Fruit fly (Drosophila melanogaster) whole organism, embryonic: ENCODE data around the gene CG31068.
A peak's percentile ranks its signal among the peaks of the same experiment; 100 is the strongest.

Source experiments
- Abd-B ChIP-seq: fragments of 200-800 bp; sonication (Bioruptor generic); optimal IDR thresholded peaks from 2 replicates; lab custom pipeline; 2018; ENCODE audit warnings: missing biosample characterization, mild to moderate bottlenecking, missing genetic modification characterization, moderate library complexity
- Asciz ChIP-seq: fragments of 200-800 bp; sonication (Bioruptor generic); optimal IDR thresholded peaks from 2 replicates; lab custom pipeline; 2017; ENCODE audit warnings: missing biosample characterization, mild to moderate bottlenecking, missing genetic modification characterization, missing genetic modification reagents
- CG1024 ChIP-seq: fragments of 200-800 bp; sonication (Bioruptor generic); IDR thresholded peaks from 2 replicates; pipeline ENCODE4 v1.3.6; 2022; ENCODE audit warnings: missing biosample characterization, missing genetic modification characterization
- CG10321 ChIP-seq: fragments of 200-800 bp; sonication (Bioruptor generic); IDR thresholded peaks from 2 replicates; pipeline ENCODE4 v1.3.6; 2022; ENCODE audit warnings: missing biosample characterization, missing genetic modification characterization
- CG12236 ChIP-seq: fragments of 200-800 bp; sonication (Bioruptor generic); optimal IDR thresholded peaks from 2 replicates; lab custom pipeline; 2016; ENCODE audit warnings: missing biosample characterization, missing genetic modification characterization
- CG12744 ChIP-seq: fragments of 200-800 bp; sonication (Bioruptor generic); optimal IDR thresholded peaks from 2 replicates; lab custom pipeline; 2016; ENCODE audit warnings: missing biosample characterization, missing genetic modification characterization
- CG14014 ChIP-seq: fragments of 200-800 bp; sonication (Bioruptor generic); IDR thresholded peaks from 2 replicates; pipeline ENCODE4 v1.3.6; 2022; ENCODE audit warnings: missing biosample characterization, missing genetic modification characterization
- CG14050 ChIP-seq: fragments of 200-800 bp; sonication (Bioruptor generic); IDR thresholded peaks from 3 replicates; pipeline ENCODE4 v1.3.6; 2022; ENCODE audit warnings: missing biosample characterization, missing genetic modification characterization
- CG14710 ChIP-seq: fragments of 200-800 bp; sonication (Bioruptor generic); optimal IDR thresholded peaks from 3 replicates; lab custom pipeline; 2019; ENCODE audit warnings: missing biosample characterization, mild to moderate bottlenecking, missing genetic modification characterization, moderate library complexity
- CG1647 ChIP-seq: fragments of 200-800 bp; sonication (Bioruptor generic); optimal IDR thresholded peaks from 3 replicates; lab custom pipeline; 2016; ENCODE audit warnings: missing biosample characterization, missing genetic modification characterization
- CG16779 ChIP-seq: fragments of 200-800 bp; sonication (Bioruptor generic); IDR thresholded peaks from 2 replicates; pipeline ENCODE4 v1.3.6; 2022; ENCODE audit warnings: missing biosample characterization, missing genetic modification characterization
- CG18011 ChIP-seq: fragments of 200-800 bp; sonication (Bioruptor generic); optimal IDR thresholded peaks from 2 replicates; lab custom pipeline; 2017; ENCODE audit warnings: missing biosample characterization, missing genetic modification characterization, mild to moderate bottlenecking, moderate library complexity, missing genotype
- CG18262 ChIP-seq: fragments of 200-800 bp; optimal IDR thresholded peaks from 3 replicates; lab custom pipeline; 2019; ENCODE audit warnings: missing biosample characterization, mild to moderate bottlenecking, missing genetic modification characterization, moderate library complexity
- CG18599 ChIP-seq: fragments of 200-800 bp; sonication (Bioruptor generic); optimal IDR thresholded peaks from 3 replicates; lab custom pipeline; 2017; ENCODE audit warnings: missing biosample characterization, missing genetic modification characterization, mild to moderate bottlenecking, moderate library complexity, missing genetic modification reagents
- CG32532 ChIP-seq: fragments of 200-800 bp; sonication (Bioruptor generic); IDR thresholded peaks from 2 replicates; pipeline ENCODE4 v1.3.6; 2022; ENCODE audit warnings: missing biosample characterization, missing genetic modification characterization
- CG32772 ChIP-seq: fragments of 200-800 bp; sonication (Bioruptor generic); IDR thresholded peaks from 2 replicates; pipeline ENCODE4 v1.3.6; 2022; ENCODE audit warnings: missing biosample characterization, missing genetic modification characterization
- CG3407 ChIP-seq: fragments of 200-800 bp; sonication (Bioruptor generic); optimal IDR thresholded peaks from 2 replicates; lab custom pipeline; 2018; ENCODE audit warnings: missing biosample characterization, mild to moderate bottlenecking, missing genetic modification characterization
- CG4360 ChIP-seq: fragments of 200-800 bp; sonication (Bioruptor generic); IDR thresholded peaks from 2 replicates; pipeline ENCODE4 v1.3.6; 2022; ENCODE audit warnings: missing biosample characterization, missing genetic modification characterization
- CG6254 ChIP-seq: fragments of 200-800 bp; sonication (Bioruptor generic); optimal IDR thresholded peaks from 3 replicates; lab custom pipeline; 2017; ENCODE audit warnings: mild to moderate bottlenecking, missing biosample characterization, missing genetic modification reagents, missing genetic modification characterization
- CG7963 ChIP-seq: fragments of 200-800 bp; sonication (Bioruptor generic); IDR thresholded peaks from 3 replicates; pipeline ENCODE4 v1.3.6; 2022; ENCODE audit warnings: missing biosample characterization, missing genetic modification characterization; ENCODE audit not compliant: partially characterized antibody
- Chrac-16 ChIP-seq: fragments of 200-800 bp; sonication (Bioruptor generic); optimal IDR thresholded peaks from 3 replicates; lab custom pipeline; 2016; ENCODE audit warnings: missing biosample characterization, missing genetic modification characterization
- CoRest ChIP-seq: fragments of 200-800 bp; sonication (Bioruptor generic); optimal IDR thresholded peaks from 3 replicates; lab custom pipeline; 2018; ENCODE audit warnings: missing biosample characterization, mild to moderate bottlenecking, missing genetic modification characterization, moderate library complexity
- Dref ChIP-seq: fragments of 200-800 bp; sonication (Bioruptor generic); IDR thresholded peaks from 2 replicates; pipeline ENCODE4 v1.3.6; 2022; ENCODE audit warnings: missing biosample characterization, missing genetic modification characterization
- MBD-R2 ChIP-seq: fragments of 200-800 bp; sonication (Bioruptor generic); IDR thresholded peaks from 2 replicates; pipeline ENCODE4 v1.3.6; 2022; ENCODE audit warnings: missing biosample characterization, missing genetic modification characterization
- NC2α ChIP-seq: fragments of 200-800 bp; sonication (Bioruptor generic); optimal IDR thresholded peaks from 2 replicates; lab custom pipeline; 2016; ENCODE audit warnings: missing biosample characterization, missing genetic modification characterization
- Oli ChIP-seq: fragments of 200-800 bp; sonication (Bioruptor generic); optimal IDR thresholded peaks from 2 replicates; lab custom pipeline; 2018; ENCODE audit warnings: missing biosample characterization, mild to moderate bottlenecking, missing genetic modification characterization, moderate library complexity
- Scr ChIP-seq: fragments of 200-800 bp; sonication (Bioruptor generic); IDR thresholded peaks from 2 replicates; pipeline ENCODE4 v1.3.6; 2022; ENCODE audit warnings: missing biosample characterization, missing genetic modification characterization; ENCODE audit not compliant: partially characterized antibody
- Sox100B ChIP-seq: fragments of 200-800 bp; sonication (Bioruptor generic); optimal IDR thresholded peaks from 3 replicates; lab custom pipeline; 2018; ENCODE audit warnings: missing biosample characterization, mild to moderate bottlenecking, missing genetic modification characterization
- Usf ChIP-seq: fragments of 200-800 bp; sonication (Bioruptor generic); optimal IDR thresholded peaks from 2 replicates; lab custom pipeline; 2017; ENCODE audit warnings: missing genotype, missing biosample characterization, missing genetic modification characterization
- aop ChIP-seq: fragments of 200-800 bp; sonication (Bioruptor generic); IDR thresholded peaks from 2 replicates; pipeline ENCODE4 v1.3.6; 2022; ENCODE audit warnings: missing biosample characterization, missing genetic modification characterization
- ara ChIP-seq: fragments of 200-800 bp; sonication (Bioruptor generic); IDR thresholded peaks from 2 replicates; pipeline ENCODE4 v1.3.6; 2022; ENCODE audit warnings: missing biosample characterization, missing genetic modification characterization
- bowl ChIP-seq: fragments of 200-800 bp; sonication (Bioruptor generic); IDR thresholded peaks from 2 replicates; pipeline ENCODE4 v1.3.6; 2022; ENCODE audit warnings: missing biosample characterization, missing genetic modification characterization
- cg ChIP-seq: fragments of 200-800 bp; sonication (Bioruptor generic); optimal IDR thresholded peaks from 3 replicates; lab custom pipeline; 2019; ENCODE audit warnings: missing biosample characterization, mild to moderate bottlenecking, missing genetic modification characterization, moderate library complexity
- eve ChIP-seq, 2 experiments: fragments of >200 bp; optimal IDR thresholded peaks; 2 replicates each; lab custom pipeline; 2017; ENCODE audit warnings: missing biosample characterization in 2 of 2, missing genetic modification characterization in 2 of 2
- fd3F ChIP-seq: fragments of 200-800 bp; sonication (Bioruptor generic); optimal IDR thresholded peaks from 2 replicates; lab custom pipeline; 2018; ENCODE audit warnings: missing biosample characterization, mild to moderate bottlenecking, missing genetic modification characterization, moderate library complexity
- fd96Cb ChIP-seq: fragments of 200-800 bp; sonication (Bioruptor generic); optimal IDR thresholded peaks from 2 replicates; lab custom pipeline; 2018; ENCODE audit warnings: missing biosample characterization, mild to moderate bottlenecking, missing genetic modification characterization, moderate library complexity
- pnt ChIP-seq: fragments of 200-800 bp; sonication (Bioruptor generic); optimal IDR thresholded peaks from 3 replicates; lab custom pipeline; 2016; ENCODE audit warnings: missing biosample characterization, missing genetic modification characterization
- prd ChIP-seq, 3 experiments: fragments of >200 bp in 2 of 3; fragments of 200-800 bp in 1 of 3; sonication (Bioruptor generic) in 1 of 3; optimal IDR thresholded peaks in 2 of 3; IDR thresholded peaks in 1 of 3; 2 replicates in 2 of 3; 3 replicates in 1 of 3; pipeline versions ENCODE4 v1.3.6 to Lab custom; 2017 to 2022; ENCODE audit warnings: missing biosample characterization in 1 of 3, missing genetic modification characterization in 1 of 3
- pzg ChIP-seq: fragments of 200-800 bp; sonication (Bioruptor generic); optimal IDR thresholded peaks from 3 replicates; lab custom pipeline; 2018; ENCODE audit warnings: missing biosample characterization, mild to moderate bottlenecking, missing genetic modification characterization, moderate library complexity
- row ChIP-seq: fragments of 200-800 bp; sonication (Bioruptor generic); IDR thresholded peaks from 3 replicates; pipeline ENCODE4 v1.3.6; 2022; ENCODE audit warnings: missing biosample characterization, missing genetic modification characterization
- schlank ChIP-seq: fragments of 200-800 bp; sonication (Bioruptor generic); optimal IDR thresholded peaks from 2 replicates; lab custom pipeline; 2018; ENCODE audit warnings: missing biosample characterization, mild to moderate bottlenecking, missing genetic modification characterization
- sens-2 ChIP-seq: fragments of 200-800 bp; sonication (Bioruptor generic); IDR thresholded peaks from 2 replicates; pipeline ENCODE4 v1.3.6; 2022; ENCODE audit warnings: missing biosample characterization, missing genetic modification characterization
- sima ChIP-seq: fragments of 200-800 bp; sonication (Bioruptor generic); optimal IDR thresholded peaks from 2 replicates; lab custom pipeline; 2016; ENCODE audit warnings: missing biosample characterization, missing genetic modification characterization
- sqz ChIP-seq: fragments of 200-800 bp; sonication (Bioruptor generic); optimal IDR thresholded peaks from 3 replicates; lab custom pipeline; 2018; ENCODE audit warnings: missing biosample characterization, mild to moderate bottlenecking, missing genetic modification characterization
- ssp ChIP-seq: fragments of 200-800 bp; sonication (Bioruptor generic); IDR thresholded peaks from 2 replicates; pipeline ENCODE4 v1.3.6; 2022; ENCODE audit warnings: missing biosample characterization, missing genetic modification characterization
- tap ChIP-seq: fragments of 200-800 bp; optimal IDR thresholded peaks from 3 replicates; lab custom pipeline; 2019; ENCODE audit warnings: missing biosample characterization, mild to moderate bottlenecking, missing genetic modification characterization, moderate library complexity
- toy ChIP-seq: fragments of 200-800 bp; sonication (Bioruptor generic); IDR thresholded peaks from 2 replicates; pipeline ENCODE4 v1.3.6; 2022; ENCODE audit warnings: missing biosample characterization, missing genetic modification characterization
- tup ChIP-seq: fragments of 200-800 bp; sonication (Bioruptor generic); optimal IDR thresholded peaks from 2 replicates; lab custom pipeline; 2016; ENCODE audit warnings: missing biosample characterization, mild to moderate bottlenecking, missing genetic modification characterization, moderate library complexity
- zfh1 ChIP-seq: fragments of 200-800 bp; sonication (Bioruptor generic); IDR thresholded peaks from 3 replicates; pipeline ENCODE4 v1.3.6; 2022; ENCODE audit warnings: missing biosample characterization, missing genetic modification characterization

Gene CG31068

dm6 chr3R:27253136-27253920, 19.8 kb downstream of the CG31068 start, which contains the start of gene pll (continued):
- TF ChIP-seq CG6254 (GFP tag; lab: Kevin White, UChicago), result peak; percentile 51
- peak; percentile 11 for TF ChIP-seq CG3407 (GFP tag; lab: Kevin White, UChicago)
- TF ChIP-seq prd (optimal IDR thresholded peaks at IDR 0.05; lab: Kevin White, UChicago), result no peak
- TF ChIP-seq prd (GFP tag; IDR thresholded peaks at IDR 0.05; lab: Robert Waterston, UW), result peak; percentile 91
- TF ChIP-seq Asciz (GFP tag; lab: Kevin White, UChicago), result peak; percentile 50
- TF ChIP-seq aop (GFP tag; lab: Robert Waterston, UW), result no peak
- 0 out of 2 replicates have a peak, but pooled peaks have one; percentile 45 for TF ChIP-seq CG10321
- no peak for TF ChIP-seq sqz (GFP tag; lab: Kevin White, UChicago)
- TF ChIP-seq CG32532 (GFP tag; lab: Robert Waterston, UW), result peak; percentile 93
- peak; percentile 36 for TF ChIP-seq pnt
- peak; percentile 75 for TF ChIP-seq fd3F (GFP tag; lab: Kevin White, UChicago)
- TF ChIP-seq CoRest, result peak; percentile 84
- peak; percentile 82 for TF ChIP-seq ssp (GFP tag; lab: Robert Waterston, UW)
- TF ChIP-seq MBD-R2 (GFP tag; lab: Robert Waterston, UW), result peak; percentile 89
- TF ChIP-seq CG18011 (GFP tag; lab: Kevin White, UChicago), result peak; percentile 48
- TF ChIP-seq Abd-B, result peak; percentile 83
- TF ChIP-seq CG16779 (GFP tag; lab: Robert Waterston, UW), result peak; percentile 86
- TF ChIP-seq NC2α (GFP tag; lab: Kevin White, UChicago), result no peak
- TF ChIP-seq fd96Cb (tag; lab: Kevin White, UChicago), result peak; percentile 75
- no peak for TF ChIP-seq toy
- TF ChIP-seq cg (GFP tag; lab: Kevin White, UChicago), result peak; percentile 75
- peak; percentile 62 for TF ChIP-seq Oli (tag; lab: Kevin White, UChicago)
- no peak for TF ChIP-seq CG7963 (GFP tag; lab: Robert Waterston, UW)
- TF ChIP-seq ara, result peak; percentile 80
- TF ChIP-seq eve (GFP tag; optimal IDR thresholded peaks at IDR 0.05; lab: Kevin White, UChicago), result no peak
- peak; percentile 35 for TF ChIP-seq CG12236 (GFP tag; lab: Kevin White, UChicago)
- TF ChIP-seq bowl, result peak; percentile 49; the same call in 1 of the 2 replicates
- no peak for TF ChIP-seq tap
- TF ChIP-seq Dref (GFP tag; lab: Robert Waterston, UW), result peak; percentile 37; the same call in 1 of the 2 replicates
- peak; percentile 77 for TF ChIP-seq CG12744 (GFP tag; lab: Kevin White, UChicago)
- TF ChIP-seq sima (GFP tag; lab: Kevin White, UChicago), result no peak
- TF ChIP-seq CG18262 (tag; lab: Kevin White, UChicago), result peak; percentile 74
- TF ChIP-seq CG14014 (GFP tag; lab: Robert Waterston, UW), result peak; percentile 85
- TF ChIP-seq CG4360 (GFP tag; lab: Robert Waterston, UW), result no peak
- peak; percentile 36 for TF ChIP-seq tup (GFP tag; lab: Kevin White, UChicago)
- TF ChIP-seq sens-2, result peak; percentile 55; the same call in 1 of the 2 replicates
- peak; percentile 61 for TF ChIP-seq Scr (GFP tag; lab: Robert Waterston, UW)
- TF ChIP-seq CG1024 (GFP tag; lab: Robert Waterston, UW), result peak; percentile 84
- TF ChIP-seq CG18599 (GFP tag; lab: Kevin White, UChicago), result peak; percentile 88
- TF ChIP-seq pzg (GFP tag; lab: Kevin White, UChicago), result peak; percentile 93
- TF ChIP-seq schlank, result peak; percentile 50
- TF ChIP-seq CG14710, result peak; percentile 86
- TF ChIP-seq Sox100B (GFP tag; lab: Kevin White, UChicago), result no peak
- TF ChIP-seq Chrac-16 (GFP tag; lab: Kevin White, UChicago), result peak; percentile 86
- TF ChIP-seq zfh1, result peak; percentile 91
- peak; percentile 89 for TF ChIP-seq CG32772 (GFP tag; lab: Robert Waterston, UW)
- peak; percentile 89 for TF ChIP-seq row
- TF ChIP-seq CG14050, result peak; percentile 68
- no peak for TF ChIP-seq Usf
- TF ChIP-seq CG1647 (GFP tag; lab: Kevin White, UChicago), result peak; percentile 32
